Worm (Caenorhabditis elegans) whole organism, L1 larva: ENCODE data around the gene snb-2.

ENCODE experiments used
- C04F5.9 ChIP-seq: sonication (generic microtip); optimal IDR thresholded peaks from 2 replicates; lab custom pipeline; 2016; ENCODE audit warnings: missing genetic modification characterization, missing compliant biosample characterization
- C16A3.4 ChIP-seq: fragments of 150-350 bp; optimal IDR thresholded peaks from 2 replicates; lab custom pipeline; 2014; ENCODE audit warnings: missing biosample characterization, missing genetic modification characterization
- Y116A8C.19 ChIP-seq: sonication (generic microtip); optimal IDR thresholded peaks from 2 replicates; lab custom pipeline; 2016; ENCODE audit warnings: missing compliant biosample characterization, missing genetic modification characterization, borderline replicate concordance
- aha-1 ChIP-seq: fragments of 150-350 bp; optimal IDR thresholded peaks from 2 replicates; lab custom pipeline; 2014; ENCODE audit warnings: missing biosample characterization, missing genetic modification characterization
- ama-1 ChIP-seq: fragments of 150-350 bp; optimal IDR thresholded peaks from 2 replicates; lab custom pipeline; 2014
- ceh-63 ChIP-seq: fragments of 200-800 bp; sonication (Bioruptor generic); optimal IDR thresholded peaks from 2 replicates; lab custom pipeline; 2018; ENCODE audit warnings: mild to moderate bottlenecking, missing genetic modification characterization, missing compliant biosample characterization
- ceh-8 ChIP-seq: fragments of 200-800 bp; sonication (Bioruptor generic); optimal IDR thresholded peaks from 2 replicates; lab custom pipeline; 2018; ENCODE audit warnings: mild to moderate bottlenecking, missing genetic modification characterization, moderate library complexity, missing compliant biosample characterization
- ceh-90 ChIP-seq: sonication (generic microtip); optimal IDR thresholded peaks from 2 replicates; lab custom pipeline; 2016; ENCODE audit warnings: missing genetic modification characterization, missing compliant biosample characterization
- ces-1 ChIP-seq: fragments of 150-350 bp; optimal IDR thresholded peaks from 2 replicates; lab custom pipeline; 2014; ENCODE audit warnings: missing biosample characterization, missing genetic modification reagents, missing genetic modification characterization
- efl-1 ChIP-seq, 4 experiments: fragments of 150-350 bp; optimal IDR thresholded peaks in 3 of 4; peaks in 1 of 4; 1 replicate in 1 of 4; 2 replicates in 3 of 4; lab custom pipeline; 2014; ENCODE audit warnings: missing biosample characterization in 2 of 4, missing genetic modification characterization in 2 of 4, missing genetic modification reagents in 2 of 4
- efl-3 ChIP-seq: fragments of 200-800 bp; sonication (Bioruptor generic); optimal IDR thresholded peaks from 2 replicates; lab custom pipeline; 2018; ENCODE audit warnings: mild to moderate bottlenecking, missing genetic modification characterization, missing compliant biosample characterization
- elt-2 ChIP-seq: sonication (generic microtip); optimal IDR thresholded peaks from 2 replicates; lab custom pipeline; 2016; ENCODE audit warnings: missing genetic modification characterization, mild to moderate bottlenecking, inconsistent platforms, missing compliant biosample characterization, missing genetic modification reagents
- ets-5 ChIP-seq: fragments of 200-800 bp; sonication (Bioruptor generic); IDR thresholded peaks from 2 replicates; pipeline ENCODE4 v1.3.6; 2022; ENCODE audit warnings: missing genetic modification characterization, missing compliant biosample characterization
- fkh-10 ChIP-seq: sonication (generic microtip); optimal IDR thresholded peaks from 2 replicates; lab custom pipeline; 2017; ENCODE audit warnings: missing biosample characterization, missing genetic modification reagents, missing genetic modification characterization
- fkh-8 ChIP-seq: sonication (generic microtip); optimal IDR thresholded peaks from 2 replicates; lab custom pipeline; 2016; ENCODE audit warnings: mild to moderate bottlenecking, missing genetic modification characterization, missing compliant biosample characterization
- hlh-17 ChIP-seq: fragments of 200-800 bp; sonication (Bioruptor generic); optimal IDR thresholded peaks from 2 replicates; lab custom pipeline; 2018; ENCODE audit warnings: missing genetic modification characterization, mild to moderate bottlenecking, missing compliant biosample characterization, moderate library complexity, borderline replicate concordance
- irx-1 ChIP-seq: sonication (generic microtip); optimal IDR thresholded peaks from 2 replicates; lab custom pipeline; 2016; ENCODE audit warnings: missing genetic modification characterization, missing compliant biosample characterization
- jun-1 ChIP-seq: fragments of 150-350 bp; optimal IDR thresholded peaks from 2 replicates; lab custom pipeline; 2014; ENCODE audit warnings: missing biosample characterization, missing genetic modification reagents, missing genetic modification characterization
- lin-39 ChIP-seq: fragments of 150-350 bp; optimal IDR thresholded peaks from 2 replicates; lab custom pipeline; 2014; ENCODE audit warnings: missing biosample characterization, missing genetic modification reagents, missing genetic modification characterization
- mab-9 ChIP-seq: fragments of 200-800 bp; sonication (Bioruptor generic); IDR thresholded peaks from 2 replicates; pipeline ENCODE4 v1.3.6; 2022; ENCODE audit warnings: missing genetic modification reagents, missing genetic modification characterization, missing compliant biosample characterization
- mdl-1 ChIP-seq, 2 experiments: fragments of 150-350 bp; optimal IDR thresholded peaks; 2 replicates each; lab custom pipeline; 2014 to 2017; ENCODE audit warnings: missing biosample characterization in 2 of 2, missing genetic modification characterization in 2 of 2, inconsistent platforms in 1 of 2
- mep-1 ChIP-seq: fragments of 150-350 bp; optimal IDR thresholded peaks from 2 replicates; lab custom pipeline; 2014; ENCODE audit warnings: missing biosample characterization, missing genetic modification characterization
- nhr-11 ChIP-seq: fragments of 150-350 bp; optimal IDR thresholded peaks from 2 replicates; lab custom pipeline; 2014; ENCODE audit warnings: missing biosample characterization, missing genetic modification characterization
- nhr-12 ChIP-seq: sonication (generic microtip); optimal IDR thresholded peaks from 2 replicates; lab custom pipeline; 2017; ENCODE audit warnings: missing biosample characterization, missing genetic modification characterization
- nhr-20 ChIP-seq: sonication (generic microtip); optimal IDR thresholded peaks from 2 replicates; lab custom pipeline; 2016; ENCODE audit warnings: mild to moderate bottlenecking, missing genetic modification characterization, missing compliant biosample characterization
- nhr-28 ChIP-seq: fragments of 150-350 bp; optimal IDR thresholded peaks from 2 replicates; lab custom pipeline; 2014; ENCODE audit warnings: missing biosample characterization, missing genetic modification characterization
- nhr-71 ChIP-seq: sonication (generic microtip); optimal IDR thresholded peaks from 2 replicates; lab custom pipeline; 2016; ENCODE audit warnings: mild to moderate bottlenecking, missing genetic modification characterization, moderate library complexity, missing compliant biosample characterization
- nhr-77 ChIP-seq: fragments of 150-350 bp; optimal IDR thresholded peaks from 2 replicates; lab custom pipeline; 2014; ENCODE audit warnings: missing biosample characterization, missing genetic modification characterization
- nhr-84 ChIP-seq: sonication (generic microtip); optimal IDR thresholded peaks from 2 replicates; lab custom pipeline; 2017; ENCODE audit warnings: missing biosample characterization, missing genetic modification characterization
- nhr-85 ChIP-seq: sonication (generic microtip); peaks from one replicate; lab custom pipeline; 2016; ENCODE audit warnings: missing genetic modification characterization, inconsistent platforms, missing compliant biosample characterization
- nhr-90 ChIP-seq: sonication (generic microtip); optimal IDR thresholded peaks from 2 replicates; lab custom pipeline; 2016; ENCODE audit warnings: mild to moderate bottlenecking, missing genetic modification characterization, missing compliant biosample characterization; ENCODE audit not compliant: poor library complexity
- pag-3 ChIP-seq: sonication (generic microtip); optimal IDR thresholded peaks from 2 replicates; lab custom pipeline; 2017; ENCODE audit warnings: missing genetic modification characterization, mild to moderate bottlenecking, missing compliant biosample characterization, antibody characterized with exemption, borderline replicate concordance; ENCODE audit not compliant: insufficient read depth
- pqm-1 ChIP-seq: sonication (generic microtip); optimal IDR thresholded peaks from 3 replicates; lab custom pipeline; 2017; ENCODE audit warnings: missing biosample characterization, missing genetic modification characterization
- rnt-1 ChIP-seq: sonication (generic microtip); optimal IDR thresholded peaks from 2 replicates; lab custom pipeline; 2016; ENCODE audit warnings: mild to moderate bottlenecking, missing genetic modification characterization, moderate library complexity, missing compliant biosample characterization
- snu-23 ChIP-seq: sonication (generic microtip); optimal IDR thresholded peaks from 2 replicates; lab custom pipeline; 2016; ENCODE audit warnings: missing genetic modification characterization, missing compliant biosample characterization
- sox-4 ChIP-seq: sonication (generic microtip); optimal IDR thresholded peaks from 2 replicates; lab custom pipeline; 2016; ENCODE audit warnings: missing genetic modification characterization, missing compliant biosample characterization
- sup-37 ChIP-seq: fragments of 200-800 bp; sonication (Bioruptor generic); optimal IDR thresholded peaks from 2 replicates; lab custom pipeline; 2018; ENCODE audit warnings: mild to moderate bottlenecking, missing genetic modification characterization, missing compliant biosample characterization
- tbx-2 ChIP-seq: sonication (generic microtip); optimal IDR thresholded peaks from 2 replicates; lab custom pipeline; 2016; ENCODE audit warnings: missing genetic modification characterization, missing compliant biosample characterization
- tlp-1 ChIP-seq: fragments of 150-350 bp; optimal IDR thresholded peaks from 2 replicates; lab custom pipeline; 2014; ENCODE audit warnings: missing biosample characterization, missing genetic modification characterization
- unc-130 ChIP-seq: fragments of 150-350 bp; optimal IDR thresholded peaks from 2 replicates; lab custom pipeline; 2017; ENCODE audit warnings: missing biosample characterization, missing genetic modification characterization, inconsistent platforms
- unc-62 ChIP-seq: fragments of 150-350 bp; optimal IDR thresholded peaks from 2 replicates; lab custom pipeline; 2014; ENCODE audit warnings: missing biosample characterization, missing genetic modification reagents, missing genetic modification characterization
- xbp-1 ChIP-seq: sonication (generic microtip); optimal IDR thresholded peaks from 2 replicates; lab custom pipeline; 2016; ENCODE audit warnings: missing genetic modification characterization, missing compliant biosample characterization
- zag-1 ChIP-seq: fragments of 150-350 bp; optimal IDR thresholded peaks from 2 replicates; lab custom pipeline; 2014; ENCODE audit warnings: missing biosample characterization, missing genetic modification characterization
- zip-4 ChIP-seq: fragments of 200-800 bp; sonication (Bioruptor generic); optimal IDR thresholded peaks from 2 replicates; lab custom pipeline; 2018; ENCODE audit warnings: mild to moderate bottlenecking, missing genetic modification characterization, moderate library complexity, missing compliant biosample characterization
- ztf-4 ChIP-seq: fragments of 150-350 bp; optimal IDR thresholded peaks from 2 replicates; lab custom pipeline; 2014; ENCODE audit warnings: missing biosample characterization, missing genetic modification characterization

snb-2 gene

DNA sequence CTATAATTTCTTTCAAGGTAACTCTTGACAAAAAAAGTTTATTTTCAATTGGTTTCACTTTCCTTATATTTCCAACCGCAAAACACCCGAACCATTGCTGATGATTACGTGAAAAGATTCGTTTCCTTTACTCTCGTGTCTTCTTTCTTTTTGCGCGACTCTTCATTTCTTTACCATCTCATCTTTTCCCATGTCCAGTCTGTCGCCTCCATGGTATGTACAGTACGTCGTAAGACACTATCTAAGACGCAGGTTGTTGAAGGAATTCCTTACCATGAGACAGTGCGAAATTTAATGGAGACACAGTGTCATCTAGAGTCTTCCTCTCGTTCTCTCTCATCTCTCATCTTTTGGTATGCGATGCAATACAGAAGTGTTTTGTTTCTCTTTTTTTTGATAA is 45.5 kb downstream of the snb-2 start (continued):
- TF ChIP-seq fkh-8, result no peak
- peak; percentile 50 for TF ChIP-seq unc-130
- TF ChIP-seq aha-1, result no peak
- TF ChIP-seq ceh-63 (GFP tag; lab: Kevin White, UChicago), result no peak
- no peak for TF ChIP-seq nhr-12 (tag; lab: Kevin White, UChicago)
- TF ChIP-seq elt-2 (tag; lab: Kevin White, UChicago), result peak; percentile 43
- peak; percentile 76 for TF ChIP-seq snu-23
- TF ChIP-seq C04F5.9, result no peak
- no peak for TF ChIP-seq ces-1 (GFP tag; lab: Kevin White, UChicago)
- TF ChIP-seq nhr-71 (tag; lab: Kevin White, UChicago), result peak; percentile 81
- TF ChIP-seq hlh-17 (GFP tag; lab: Kevin White, UChicago), result no peak
- TF ChIP-seq ceh-90, result no peak
- TF ChIP-seq nhr-90, result peak; percentile 77
- no peak for TF ChIP-seq mab-9 (GFP tag; lab: Robert Waterston, UW)
- no peak for TF ChIP-seq unc-62 (GFP tag; lab: Kevin White, UChicago)
- no peak for TF ChIP-seq nhr-84 (tag; lab: Kevin White, UChicago)
- TF ChIP-seq Y116A8C.19 (tag; lab: Kevin White, UChicago), result no peak
- TF ChIP-seq pag-3 (tag; lab: Kevin White, UChicago), result no peak
- peak; percentile 96 for TF ChIP-seq nhr-85
- no peak for TF ChIP-seq sox-4
- no peak for TF ChIP-seq ztf-4 (tag; lab: Kevin White, UChicago)
- no peak for TF ChIP-seq tlp-1 (tag; lab: Kevin White, UChicago)
- TF ChIP-seq nhr-28 (tag; lab: Kevin White, UChicago), result no peak
- peak; percentile 64 for TF ChIP-seq nhr-77
- no peak for TF ChIP-seq zip-4
- TF ChIP-seq nhr-20, result peak; percentile 81
- TF ChIP-seq ceh-8 (GFP tag; lab: Kevin White, UChicago), result no peak
- TF ChIP-seq ama-1 (lab: Kevin White, UChicago), result peak; percentile 35
- no peak for TF ChIP-seq rnt-1 (tag; lab: Kevin White, UChicago)
- peak; percentile 58 to 72 for TF ChIP-seq efl-1 (optimal IDR thresholded peaks at IDR 0.05; lab: Kevin White, UChicago)
- peak; percentile 3 to 91 for TF ChIP-seq efl-1 (GFP tag; optimal IDR thresholded peaks at IDR 0.05 in 1 of 2; lab: Kevin White, UChicago)
- no peak for TF ChIP-seq zag-1 (tag; lab: Kevin White, UChicago)
- peak; percentile 49 for TF ChIP-seq irx-1 (tag; lab: Kevin White, UChicago)
- peak; percentile 73 for TF ChIP-seq mep-1 (tag; lab: Kevin White, UChicago)
- no peak for TF ChIP-seq efl-3
- TF ChIP-seq lin-39 (tag; lab: Kevin White, UChicago), result no peak
- TF ChIP-seq jun-1 (tag; lab: Kevin White, UChicago), result peak; percentile 77
- peak in 1 of 2 experiments; percentile 84 for TF ChIP-seq mdl-1 (tag; optimal IDR thresholded peaks at IDR 0.05; lab: Kevin White, UChicago)
- peak; percentile 18 for TF ChIP-seq xbp-1 (tag; lab: Kevin White, UChicago)
- TF ChIP-seq pqm-1 (tag; lab: Kevin White, UChicago), result no peak
- peak; percentile 76 for TF ChIP-seq C16A3.4 (tag; lab: Kevin White, UChicago)
- no peak for TF ChIP-seq nhr-11
- peak; percentile 49 for TF ChIP-seq tbx-2 (tag; lab: Kevin White, UChicago)
- no peak for TF ChIP-seq fkh-10
- no peak for TF ChIP-seq ets-5 (GFP tag; lab: Robert Waterston, UW)
- no peak for TF ChIP-seq sup-37
